Worm (Caenorhabditis elegans): Measurements from ENCODE around the gene ttr-22.

The ttr-22 gene

DNA sequence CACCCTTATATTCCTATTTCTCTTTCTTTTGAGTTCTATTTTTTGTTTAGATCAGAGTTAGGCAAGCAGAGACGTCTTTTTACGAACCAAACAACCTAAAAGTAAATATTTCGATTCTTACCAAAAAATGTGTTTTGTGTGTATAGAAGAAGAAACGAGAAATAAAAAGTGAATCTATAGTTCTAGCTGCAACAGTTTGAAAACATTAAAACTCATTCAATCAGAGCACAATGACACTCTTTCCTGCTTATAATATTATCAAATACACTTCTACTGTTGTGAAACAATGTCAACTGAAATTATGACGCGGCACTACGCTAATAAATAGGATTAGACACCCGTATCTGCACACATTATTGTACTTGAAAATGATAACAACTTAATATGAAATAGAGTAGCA lies 45.4 kb upstream of the ttr-22 start, which contains the start of gene ZK836.3:
Gene ZK836.3 (minus strand): TSS at position 101 of the 400 bp plus-strand sequence.
- TF ChIP-seq ceh-20 (GFP tag; IDR thresholded peaks at IDR 0.05) (no peak), R02D3.7 (tag; optimal IDR thresholded peaks at IDR 0.05) (no peak), unc-39 (tag; optimal IDR thresholded peaks at IDR 0.05) (no peak), egl-27 (tag; optimal IDR thresholded peaks at IDR 0.05) (no peak), ceh-82 (tag; optimal IDR thresholded peaks at IDR 0.05) (no peak), T20F7.1 (GFP tag; optimal IDR thresholded peaks at IDR 0.05) (no peak), tag-97 (GFP tag; IDR thresholded peaks at IDR 0.05) (no peak), dmd-6 (GFP tag; IDR thresholded peaks at IDR 0.05) (no peak), ztf-11 (tag; optimal IDR thresholded peaks at IDR 0.05) (no peak), F44E2.7 (GFP tag; IDR thresholded peaks at IDR 0.05) (no peak), snpc-4 (tag; optimal IDR thresholded peaks at IDR 0.05) (no peak), hlh-11 (tag; optimal IDR thresholded peaks at IDR 0.05) (no peak)

DNA sequence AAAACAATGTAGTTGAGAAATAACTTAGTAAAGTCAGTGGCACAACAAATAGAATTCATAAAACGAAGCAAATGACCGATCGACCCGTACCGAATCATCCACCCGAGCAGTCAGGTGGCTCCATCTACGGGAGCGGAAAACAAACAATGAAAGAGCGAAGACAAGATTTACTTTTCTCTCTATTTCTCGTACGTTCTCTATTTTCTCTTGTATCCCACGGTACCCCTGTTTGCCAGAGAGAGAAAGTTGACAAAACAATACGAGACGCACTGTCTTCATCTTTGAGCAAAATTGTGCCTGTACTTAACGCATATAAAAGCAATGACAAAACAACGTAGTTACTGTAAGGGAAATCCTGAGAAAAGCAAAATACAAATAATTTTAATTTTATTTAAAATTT lies 44.6 kb upstream of the ttr-22 start:
- no peak for TF ChIP-seq daf-12 (tag; optimal IDR thresholded peaks at IDR 0.05)
- no peak for TF ChIP-seq lir-3 (tag; optimal IDR thresholded peaks at IDR 0.05)
- no peak for TF ChIP-seq unc-62 (GFP tag; optimal IDR thresholded peaks at IDR 0.05 in 1 of 2)
- TF ChIP-seq unc-62 (tag; optimal IDR thresholded peaks at IDR 0.05), result no peak
- TF ChIP-seq Y75B8A.6 (GFP tag; IDR thresholded peaks at IDR 0.05), result no peak
- no peak for TF ChIP-seq dmd-9 (GFP tag; IDR thresholded peaks at IDR 0.05)
- TF ChIP-seq ztf-11 (tag; optimal IDR thresholded peaks at IDR 0.05), result no peak
- no peak for TF ChIP-seq mxl-2 (GFP tag; conservative IDR thresholded peaks at IDR 0.05)
- TF ChIP-seq nhr-42 (GFP tag; IDR thresholded peaks at IDR 0.05), result no peak
- no peak for TF ChIP-seq php-3 (GFP tag; IDR thresholded peaks at IDR 0.05)

ce11 chrV:12197748-12198147 lies 43.5 kb upstream of the ttr-22 start:
- TF ChIP-seq attf-4 (tag; optimal IDR thresholded peaks at IDR 0.05), result no peak
- no peak for TF ChIP-seq nhr-48 (tag; optimal IDR thresholded peaks at IDR 0.05)
- no peak for TF ChIP-seq Y48G9A.11 (GFP tag; IDR thresholded peaks at IDR 0.05)
- TF ChIP-seq aly-2 (tag; optimal IDR thresholded peaks at IDR 0.05), result no peak
- no peak for TF ChIP-seq lim-7 (GFP tag; IDR thresholded peaks at IDR 0.05)
- no peak for TF ChIP-seq tag-97 (GFP tag; IDR thresholded peaks at IDR 0.05)
- peak in 1 of 2 experiments; percentile 61 for TF ChIP-seq unc-62 (GFP tag; optimal IDR thresholded peaks at IDR 0.05 in 1 of 2)
- TF ChIP-seq unc-62 (tag; optimal IDR thresholded peaks at IDR 0.05), result no peak
- TF ChIP-seq fkh-10 (GFP tag; optimal IDR thresholded peaks at IDR 0.05), result no peak
- 0 out of 2 replicates have a peak, but pooled peaks have one; percentile 11 for TF ChIP-seq dmd-8 (GFP tag; IDR thresholded peaks at IDR 0.05)
- no peak for TF ChIP-seq F44E2.7 (GFP tag; IDR thresholded peaks at IDR 0.05)
- peak; percentile 88 for TF ChIP-seq set-16 (GFP tag; IDR thresholded peaks at IDR 0.05)
- TF ChIP-seq aha-1 (tag), result peak; percentile 25
- no peak for TF ChIP-seq madf-5 (GFP tag; IDR thresholded peaks at IDR 0.05)
- no peak for TF ChIP-seq jun-1 (tag; optimal IDR thresholded peaks at IDR 0.05)

DNA sequence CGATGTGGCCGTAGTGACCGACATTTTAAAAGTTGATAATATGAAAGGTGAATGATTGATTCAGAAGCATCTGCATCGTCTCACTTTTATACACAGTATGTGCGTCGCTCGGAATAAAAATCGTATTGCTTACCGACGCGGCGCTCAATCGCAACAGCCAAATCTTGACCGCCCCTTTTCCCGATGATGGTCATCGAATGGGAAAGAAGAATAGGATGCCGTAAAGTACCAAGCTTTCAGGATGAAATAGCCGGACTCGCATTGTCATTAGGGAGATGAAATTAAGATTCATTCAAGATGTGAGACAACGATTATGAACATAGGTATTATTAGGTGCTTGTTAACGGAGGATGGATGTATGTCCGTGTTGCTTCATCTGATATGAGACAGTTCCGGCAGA lies 42.7 kb upstream of the ttr-22 start, which contains the start of gene lon-3:
Gene lon-3 (minus strand): TSS at position 101 of the 400 bp plus-strand sequence.
- TF ChIP-seq ces-1 (GFP tag; optimal IDR thresholded peaks at IDR 0.05) (no peak), ztf-11 (tag; optimal IDR thresholded peaks at IDR 0.05) (no peak), sdz-12 (GFP tag; optimal IDR thresholded peaks at IDR 0.05) (no peak), Y5F2A.4 (GFP tag; optimal IDR thresholded peaks at IDR 0.05) (no peak), T26A8.4 (GFP tag; IDR thresholded peaks at IDR 0.05) (no peak), egl-43 (GFP tag; IDR thresholded peaks at IDR 0.05) (no peak), ama-1 (optimal IDR thresholded peaks at IDR 0.05) (no peak)

Data from whole organism, L4 larva.